Fruit fly (Drosophila melanogaster): ENCODE measurements around the gene hoe2.

The hoe2 gene

DNA sequence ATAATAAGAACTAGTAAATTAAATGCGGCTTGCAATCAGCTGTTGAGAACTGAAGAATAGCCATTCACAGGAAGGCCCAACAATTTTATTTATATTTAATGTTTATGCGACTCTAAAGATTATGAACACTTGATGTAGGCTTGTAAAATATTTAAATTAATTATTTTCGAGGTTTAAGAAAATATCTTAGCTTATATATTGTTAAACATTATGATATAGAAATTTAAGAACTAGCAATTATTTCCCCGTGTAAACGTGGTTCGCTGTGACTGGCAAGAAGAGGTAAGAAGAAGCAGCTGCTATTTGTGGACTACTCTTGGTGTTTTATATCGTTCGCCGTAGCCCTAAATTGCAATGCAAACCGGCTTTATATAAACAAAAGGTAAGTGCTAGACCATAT is 9.1 kb upstream of the hoe2 start, which contains the start of the genes mRpL24 and betaggt-I (continued):
- peak; percentile 67 for TF ChIP-seq dm (GFP tag; optimal IDR thresholded peaks at IDR 0.05)
- no peak for TF ChIP-seq Doc3 (GFP tag; IDR thresholded peaks at IDR 0.05; ENCODE audit: partially characterized antibody)
- peak; percentile 84 for TF ChIP-seq CG17802 (tag; optimal IDR thresholded peaks at IDR 0.05)
- peak; percentile 95 for TF ChIP-seq CG10209 (GFP tag; optimal IDR thresholded peaks at IDR 0.05)
- TF ChIP-seq CG7271 (tag; optimal IDR thresholded peaks at IDR 0.05), result peak; percentile 89
- TF ChIP-seq crc (GFP tag; optimal IDR thresholded peaks at IDR 0.05), result no peak
- peak; percentile 96 for TF ChIP-seq CG2120 (GFP tag; optimal IDR thresholded peaks at IDR 0.05)
- peak; percentile 92 for TF ChIP-seq CrebB (tag; optimal IDR thresholded peaks at IDR 0.05)
- peak; percentile 99 for TF ChIP-seq CG12391 (tag; optimal IDR thresholded peaks at IDR 0.05)
- TF ChIP-seq Hr51 (GFP tag; optimal IDR thresholded peaks at IDR 0.05), result peak; percentile 85 to 97
- peak; percentile 69 for TF ChIP-seq stwl (tag; optimal IDR thresholded peaks at IDR 0.05)
- peak; percentile 95 for TF ChIP-seq lbe (GFP tag; optimal IDR thresholded peaks at IDR 0.05)
- TF ChIP-seq CG2875 (GFP tag; optimal IDR thresholded peaks at IDR 0.05), result peak; percentile 80
- peak; percentile 76 for TF ChIP-seq CG10431 (GFP tag; optimal IDR thresholded peaks at IDR 0.05)
- peak; percentile 91 for TF ChIP-seq CG11696 (GFP tag; IDR thresholded peaks at IDR 0.05)
- TF ChIP-seq CG12236 (GFP tag; optimal IDR thresholded peaks at IDR 0.05), result peak; percentile 50
- peak; percentile 88 for TF ChIP-seq CG3726 (GFP tag; IDR thresholded peaks at IDR 0.05)
- TF ChIP-seq Rfx (GFP tag; IDR thresholded peaks at IDR 0.05), result peak; percentile 98
- peak; percentile 98 for TF ChIP-seq CG2712 (tag; optimal IDR thresholded peaks at IDR 0.05)
- peak; percentile 85 for TF ChIP-seq CG2116 (GFP tag; optimal IDR thresholded peaks at IDR 0.05)
- TF ChIP-seq PHDP (tag; optimal IDR thresholded peaks at IDR 0.05), result peak; percentile 98
- peak; percentile 93 for TF ChIP-seq caup (GFP tag; optimal IDR thresholded peaks at IDR 0.05; ENCODE audit: severe bottlenecking)
- TF ChIP-seq MBD-R2 (GFP tag; IDR thresholded peaks at IDR 0.05), result peak; percentile 99
- peak; percentile 98 for TF ChIP-seq CG12659 (GFP tag; optimal IDR thresholded peaks at IDR 0.05)
- peak; percentile 57 for TF ChIP-seq ems (GFP tag; optimal IDR thresholded peaks at IDR 0.05)
- peak; percentile 49 for TF ChIP-seq ftz-f1 (GFP tag; optimal IDR thresholded peaks at IDR 0.05)
- peak; percentile 91 for TF ChIP-seq CG7987 (GFP tag; optimal IDR thresholded peaks at IDR 0.05)
- TF ChIP-seq CG4617 (GFP tag; optimal IDR thresholded peaks at IDR 0.05; ENCODE audit: borderline replicate concordance), result peak; percentile 97
- TF ChIP-seq Fer2 (tag; optimal IDR thresholded peaks at IDR 0.05), result peak; percentile 96
- TF ChIP-seq CoRest (tag; optimal IDR thresholded peaks at IDR 0.05), result peak; percentile 98
- TF ChIP-seq CG8944 (GFP tag; optimal IDR thresholded peaks at IDR 0.05), result peak; percentile 75
- TF ChIP-seq Gug (GFP tag; IDR thresholded peaks at IDR 0.05), result peak; percentile 89
- no peak for TF ChIP-seq amos (GFP tag; IDR thresholded peaks at IDR 0.05; ENCODE audit: partially characterized antibody)
- TF ChIP-seq CG2129 (GFP tag; IDR thresholded peaks at IDR 0.05; ENCODE audit: partially characterized antibody), result no peak
- peak; percentile 96 for TF ChIP-seq CG10979 (tag; optimal IDR thresholded peaks at IDR 0.05)
- TF ChIP-seq CG9932 (GFP tag; IDR thresholded peaks at IDR 0.05), result peak; percentile 97
- TF ChIP-seq zen2 (GFP tag; IDR thresholded peaks at IDR 0.05; ENCODE audit: partially characterized antibody), result no peak
- TF ChIP-seq CG7745 (tag; optimal IDR thresholded peaks at IDR 0.05), result peak; percentile 58
- TF ChIP-seq ato (GFP tag; IDR thresholded peaks at IDR 0.05; ENCODE audit: partially characterized antibody), result no peak
- peak; percentile 29 for TF ChIP-seq pros (GFP tag; optimal IDR thresholded peaks at IDR 0.05)
- TF ChIP-seq CG8359 (GFP tag; optimal IDR thresholded peaks at IDR 0.05; ENCODE audit: borderline replicate concordance), result peak; percentile 77
- peak; percentile 84 for TF ChIP-seq Gsc (GFP tag; IDR thresholded peaks at IDR 0.05)
- peak; percentile 89 for TF ChIP-seq sd (tag; optimal IDR thresholded peaks at IDR 0.05)
- peak; percentile 98 for TF ChIP-seq zfh1 (GFP tag; IDR thresholded peaks at IDR 0.05)
- TF ChIP-seq CG11085 (GFP tag; IDR thresholded peaks at IDR 0.05), result peak; percentile 96
- peak; percentile 35 for TF ChIP-seq NK7.1 (GFP tag; optimal IDR thresholded peaks at IDR 0.05)
- TF ChIP-seq tna (GFP tag; IDR thresholded peaks at IDR 0.05; ENCODE audit: partially characterized antibody), result no peak
- TF ChIP-seq CG12071 (GFP tag; optimal IDR thresholded peaks at IDR 0.05), result peak; percentile 78
- peak; percentile 89 for TF ChIP-seq CG17612 (GFP tag; IDR thresholded peaks at IDR 0.05)

All from whole organism, embryonic.